Fruit fly (Drosophila melanogaster): Measurements from ENCODE around the gene plh.

DNA sequence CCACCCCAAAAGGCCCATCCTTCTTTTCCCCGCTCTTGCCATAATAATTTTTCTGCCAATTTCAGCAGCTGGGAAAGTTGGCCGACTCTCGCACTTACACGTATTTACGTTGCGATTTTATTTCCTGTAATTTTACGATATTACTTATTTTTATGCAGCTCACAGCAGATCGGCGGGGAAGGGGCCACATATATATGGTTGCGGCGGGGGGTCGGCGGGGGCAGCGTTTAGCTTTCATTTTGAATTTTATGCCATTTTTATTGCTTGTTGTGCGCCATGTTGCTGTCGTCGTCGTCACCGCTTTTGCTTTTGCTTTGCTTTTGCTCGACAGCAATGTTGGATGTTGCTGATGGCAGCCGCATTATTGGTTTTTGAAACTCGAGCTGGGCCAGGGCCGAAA, 3.9 kb upstream of the plh start:
- TF ChIP-seq Dref (GFP tag; IDR thresholded peaks at IDR 0.05), result no peak
- no peak for TF ChIP-seq schlank (tag; optimal IDR thresholded peaks at IDR 0.05)
- no peak for TF ChIP-seq CG2202 (tag; optimal IDR thresholded peaks at IDR 0.05)
